Worm (Caenorhabditis elegans): ENCODE measurements around the gene F37A8.2.

- TF ChIP-seq unc-62 (GFP tag; optimal IDR thresholded peaks at IDR 0.05) (no peak), nhr-237 (tag; optimal IDR thresholded peaks at IDR 0.05) (no peak), ztf-11 (tag; optimal IDR thresholded peaks at IDR 0.05) (no peak), pha-4 (tag; optimal IDR thresholded peaks at IDR 0.05) (no peak), elt-3 (tag; optimal IDR thresholded peaks at IDR 0.05) (no peak), M03D4.4 (tag; optimal IDR thresholded peaks at IDR 0.05) (no peak), ces-1 (GFP tag; optimal IDR thresholded peaks at IDR 0.05) (no peak), nhr-12 (tag; optimal IDR thresholded peaks at IDR 0.05) (no peak), unc-39 (tag; optimal IDR thresholded peaks at IDR 0.05) (no peak)
These were observed 34.8 kb upstream of the F37A8.2 start for ce11 chrIII:3966143-3966542.

All from whole organism, mixed stage, embryonic.